Worm (Caenorhabditis elegans): Measurements from ENCODE around the gene men-1.

The men-1 gene

DNA sequence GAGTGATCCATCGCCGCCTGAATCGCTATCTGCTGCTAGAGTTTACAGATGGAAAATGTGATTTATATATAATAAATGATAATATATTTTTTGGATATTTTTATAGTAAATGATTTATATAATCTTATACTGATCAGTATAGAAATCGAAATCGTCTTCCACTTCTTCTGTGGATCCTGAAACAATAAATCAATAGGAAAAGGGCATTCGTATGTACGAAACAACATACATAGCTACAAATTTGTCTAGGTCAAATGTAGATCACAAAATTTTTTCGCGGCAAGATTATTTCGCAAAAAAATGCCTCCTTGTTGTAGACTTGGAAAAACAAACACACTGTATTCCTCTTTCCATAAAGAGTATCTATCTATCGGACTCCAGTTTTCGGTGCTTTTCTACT is 19.8 kb downstream of the men-1 start, which contains the start of gene Y48B6A.10:
Gene Y48B6A.10 (plus strand): TSS at position 301 of the 400 bp plus-strand sequence.
- TF ChIP-seq tbp1 (GFP tag; optimal IDR thresholded peaks at IDR 0.05) (no peak), madf-6 (GFP tag; IDR thresholded peaks at IDR 0.05) (peak; percentile 39; the same call in 1 of the 2 replicates), dpl-1 (GFP tag; optimal IDR thresholded peaks at IDR 0.05) (no peak), efl-1 (GFP tag; optimal IDR thresholded peaks at IDR 0.05) (peak; percentile 19), tbx-9 (tag; optimal IDR thresholded peaks at IDR 0.05; ENCODE audit: borderline replicate concordance) (no peak)

DNA sequence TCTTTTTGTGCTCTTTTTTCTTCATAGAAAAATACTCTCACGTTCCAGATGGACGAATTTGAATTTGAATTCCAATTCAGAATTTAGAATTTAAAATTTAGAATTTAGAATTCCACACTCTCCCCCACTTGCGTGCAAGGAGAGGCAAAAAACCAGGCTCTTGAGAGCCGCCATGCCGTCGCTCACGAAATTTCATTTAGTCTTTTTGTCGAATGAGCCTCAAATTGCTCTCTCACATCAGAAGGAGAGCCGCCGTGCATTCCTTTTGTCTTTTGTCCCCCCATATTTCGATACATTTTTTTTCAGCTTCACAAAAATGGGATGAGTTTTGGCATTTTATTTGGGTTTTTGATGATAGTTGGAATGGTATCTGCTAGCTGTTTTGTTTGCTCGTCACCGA is 22.8 kb downstream of the men-1 start, which contains the start of gene hot-7:
Gene hot-7 (plus strand): TSS at position 301 of the 400 bp plus-strand sequence.
- TF ChIP-seq mxl-1 (tag; optimal IDR thresholded peaks at IDR 0.05) (no peak), sptf-2 (GFP tag; optimal IDR thresholded peaks at IDR 0.05) (no peak), snpc-1.1 (tag; optimal IDR thresholded peaks at IDR 0.05; ENCODE audit: insufficient read depth) (no peak), rcor-1 (GFP tag; IDR thresholded peaks at IDR 0.05) (no peak), lsl-1 (GFP tag; optimal IDR thresholded peaks at IDR 0.05) (no peak), rpc-1 (optimal IDR thresholded peaks at IDR 0.05) (no peak), rpc-1 (tag; optimal IDR thresholded peaks at IDR 0.05) (no peak), die-1 (tag; optimal IDR thresholded peaks at IDR 0.05) (no peak), K11D2.4 (GFP tag; IDR thresholded peaks at IDR 0.05) (no peak), Y95B8A.8 (GFP tag; IDR thresholded peaks at IDR 0.05) (no peak), Y53G8AR.9 (GFP tag; conservative IDR thresholded peaks at IDR 0.05) (no peak), ZK185.1 (tag; optimal IDR thresholded peaks at IDR 0.05; ENCODE audit: poor library complexity, severe bottlenecking) (no peak), hmg-20 (GFP tag; IDR thresholded peaks at IDR 0.05) (no peak), xnd-1 (tag; optimal IDR thresholded peaks at IDR 0.05) (no peak), bed-2 (GFP tag; IDR thresholded peaks at IDR 0.05) (no peak), mel-28 (tag; optimal IDR thresholded peaks at IDR 0.05; ENCODE audit: borderline replicate concordance) (no peak), Y67H2A.10 (GFP tag; conservative IDR thresholded peaks at IDR 0.05) (no peak), fkh-3 (tag; optimal IDR thresholded peaks at IDR 0.05) (no peak), T07F8.4 (tag; optimal IDR thresholded peaks at IDR 0.05) (no peak)

DNA sequence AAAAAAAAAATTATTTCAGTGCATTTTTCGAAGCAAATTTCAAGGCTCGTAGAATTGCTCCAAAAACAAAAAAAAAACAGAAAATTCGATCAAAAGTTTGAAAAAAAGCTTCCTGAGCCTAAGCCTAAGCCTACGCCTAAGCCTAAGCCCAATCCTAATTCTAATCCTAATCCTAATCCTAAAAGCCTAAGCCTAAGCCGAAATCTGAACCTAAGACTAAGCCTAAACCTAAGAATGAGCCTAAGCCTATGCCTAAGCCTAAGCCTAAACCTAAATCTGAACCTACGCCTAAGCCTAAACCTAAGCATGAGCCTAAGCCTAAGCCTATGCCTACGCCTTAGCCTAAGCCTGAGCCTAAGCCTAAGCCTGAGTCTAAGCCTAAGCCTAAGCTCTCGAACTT is 27.7 kb downstream of the men-1 start:
- no peak for TF ChIP-seq F55B11.4 (tag; optimal IDR thresholded peaks at IDR 0.05; ENCODE audit: borderline replicate concordance, insufficient read depth)
- TF ChIP-seq F37B4.10 (GFP tag; IDR thresholded peaks at IDR 0.05): no peak
- no peak for TF ChIP-seq K12H6.12 (tag; optimal IDR thresholded peaks at IDR 0.05)
- no peak for TF ChIP-seq let-607 (tag; optimal IDR thresholded peaks at IDR 0.05)
- no peak for TF ChIP-seq hlh-26 (GFP tag; conservative IDR thresholded peaks at IDR 0.05)
- no peak for TF ChIP-seq hmg-20 (GFP tag; IDR thresholded peaks at IDR 0.05)
- TF ChIP-seq ztf-3 (GFP tag; optimal IDR thresholded peaks at IDR 0.05): no peak
- TF ChIP-seq ztf-18 (tag; optimal IDR thresholded peaks at IDR 0.05): no peak
- no peak for TF ChIP-seq pha-4 (tag; optimal IDR thresholded peaks at IDR 0.05)
- TF ChIP-seq F57A8.1 (GFP tag; optimal IDR thresholded peaks at IDR 0.05): no peak
- no peak for TF ChIP-seq dpl-1 (GFP tag; optimal IDR thresholded peaks at IDR 0.05)

ce11 chrII:14205335-14205734 is 28.6 kb downstream of the men-1 start, which contains the start of gene ace-3:
Gene ace-3 (plus strand): TSS chrII:14205635.
- TF ChIP-seq D2030.7 (GFP tag; IDR thresholded peaks at IDR 0.05) (no peak), madf-10 (tag; optimal IDR thresholded peaks at IDR 0.05) (no peak), dox-1 (GFP tag; IDR thresholded peaks at IDR 0.05) (no peak), snpc-1.3 (tag; optimal IDR thresholded peaks at IDR 0.05; ENCODE audit: insufficient read depth) (no peak), unc-130 (GFP tag; optimal IDR thresholded peaks at IDR 0.05) (no peak), F37B4.10 (GFP tag; IDR thresholded peaks at IDR 0.05) (no peak), die-1 (tag; optimal IDR thresholded peaks at IDR 0.05) (no peak), ccch-3 (GFP tag; optimal IDR thresholded peaks at IDR 0.05) (no peak), mxl-1 (tag; optimal IDR thresholded peaks at IDR 0.05) (no peak), mes-4 (tag; optimal IDR thresholded peaks at IDR 0.05) (no peak), lsl-1 (GFP tag; optimal IDR thresholded peaks at IDR 0.05) (no peak), ztf-6 (GFP tag; IDR thresholded peaks at IDR 0.05) (no peak), hrde-1 (tag; optimal IDR thresholded peaks at IDR 0.05; ENCODE audit: borderline replicate concordance) (no peak), nfya-1 (tag; optimal IDR thresholded peaks at IDR 0.05; ENCODE audit: borderline replicate concordance, insufficient read depth) (no peak), hmg-20 (GFP tag; IDR thresholded peaks at IDR 0.05) (no peak), dpl-1 (GFP tag; optimal IDR thresholded peaks at IDR 0.05) (no peak), ama-1 (optimal IDR thresholded peaks at IDR 0.05) (no peak), ama-1 (GFP tag; optimal IDR thresholded peaks at IDR 0.05) (no peak), rcor-1 (GFP tag; IDR thresholded peaks at IDR 0.05) (no peak)

All from whole organism, young adult.